Worm (Caenorhabditis elegans): ENCODE results near the gene fan-1.

The fan-1 gene

ce11 chrIV:6500433-6500832 lies 48.1 kb upstream of the fan-1 start:
- TF ChIP-seq alr-1 (tag; optimal IDR thresholded peaks at IDR 0.05; ENCODE audit: borderline replicate concordance) (no peak), isw-1 (GFP tag; IDR thresholded peaks at IDR 0.05) (no peak), lir-3 (tag; optimal IDR thresholded peaks at IDR 0.05; ENCODE audit: poor library complexity) (no peak), blmp-1 (tag; optimal IDR thresholded peaks at IDR 0.05) (no peak), lin-13 (GFP tag; optimal IDR thresholded peaks at IDR 0.05) (no peak), ceh-90 (tag; optimal IDR thresholded peaks at IDR 0.05) (no peak), sup-37 (GFP tag; optimal IDR thresholded peaks at IDR 0.05) (no peak), ets-5 (GFP tag; IDR thresholded peaks at IDR 0.05) (no peak), efl-3 (GFP tag; optimal IDR thresholded peaks at IDR 0.05) (no peak), fkh-10 (GFP tag; optimal IDR thresholded peaks at IDR 0.05) (no peak), rnt-1 (tag; optimal IDR thresholded peaks at IDR 0.05) (no peak), ama-1 (optimal IDR thresholded peaks at IDR 0.05) (no peak), aly-2 (tag; optimal IDR thresholded peaks at IDR 0.05) (no peak)

ce11 chrIV:6500843-6501242 lies 47.6 kb upstream of the fan-1 start:
- TF ChIP-seq lin-35 (GFP tag; optimal IDR thresholded peaks at IDR 0.05) (peak in 1 of 2 experiments; percentile 66), xbp-1 (tag; optimal IDR thresholded peaks at IDR 0.05) (no peak), mdl-1 (tag; optimal IDR thresholded peaks at IDR 0.05) (peak in 1 of 2 experiments; percentile 62), dpl-1 (GFP tag; optimal IDR thresholded peaks at IDR 0.05) (peak in 1 of 3 experiments; percentile 6), sptf-1 (tag; optimal IDR thresholded peaks at IDR 0.05) (no peak), unc-98 (GFP tag; IDR thresholded peaks at IDR 0.05) (no peak), egl-27 (tag; optimal IDR thresholded peaks at IDR 0.05) (peak in 1 of 2 experiments; percentile 11), nhr-90 (tag; optimal IDR thresholded peaks at IDR 0.05; ENCODE audit: poor library complexity) (peak; percentile 56), tbx-2 (tag; optimal IDR thresholded peaks at IDR 0.05) (peak; percentile 72), mep-1 (tag; optimal IDR thresholded peaks at IDR 0.05) (no peak), swsn-7 (tag; optimal IDR thresholded peaks at IDR 0.05) (peak; percentile 20), C16A3.4 (tag; optimal IDR thresholded peaks at IDR 0.05) (no peak), pag-3 (tag; optimal IDR thresholded peaks at IDR 0.05; ENCODE audit: borderline replicate concordance, insufficient read depth) (no peak), efl-3 (GFP tag; optimal IDR thresholded peaks at IDR 0.05) (no peak), nhr-12 (tag; optimal IDR thresholded peaks at IDR 0.05) (no peak), isw-1 (GFP tag; IDR thresholded peaks at IDR 0.05) (no peak), nhr-71 (tag; optimal IDR thresholded peaks at IDR 0.05) (peak; percentile 51), sox-4 (tag; optimal IDR thresholded peaks at IDR 0.05) (no peak), lin-15B (tag; optimal IDR thresholded peaks at IDR 0.05) (no peak), nhr-77 (tag; optimal IDR thresholded peaks at IDR 0.05) (peak; percentile 72), lsy-2 (tag; optimal IDR thresholded peaks at IDR 0.05) (peak in 1 of 2 experiments; percentile 37), lin-14 (GFP tag; optimal IDR thresholded peaks at IDR 0.05) (peak; percentile 72), fkh-10 (GFP tag; optimal IDR thresholded peaks at IDR 0.05) (no peak), ets-5 (GFP tag; IDR thresholded peaks at IDR 0.05) (no peak), efl-1 (optimal IDR thresholded peaks at IDR 0.05) (peak in 1 of 2 experiments; percentile 7), efl-1 (GFP tag; optimal IDR thresholded peaks at IDR 0.05 in 1 of 2) (peak in 1 of 2 experiments; percentile 58), nhr-20 (tag; optimal IDR thresholded peaks at IDR 0.05) (peak; percentile 51), elt-2 (tag; optimal IDR thresholded peaks at IDR 0.05) (peak; percentile 69)

- TF ChIP-seq efl-1 (optimal IDR thresholded peaks at IDR 0.05) (no peak), efl-1 (GFP tag; optimal IDR thresholded peaks at IDR 0.05 in 1 of 2) (peak in 1 of 2 experiments; percentile 86), lin-15B (tag; optimal IDR thresholded peaks at IDR 0.05) (no peak), elt-2 (tag; optimal IDR thresholded peaks at IDR 0.05) (peak; percentile 54), nhr-90 (tag; optimal IDR thresholded peaks at IDR 0.05; ENCODE audit: poor library complexity) (peak; percentile 8), nhr-76 (tag; optimal IDR thresholded peaks at IDR 0.05) (no peak)
These were observed 45.8 kb upstream of the fan-1 start for ce11 chrIV:6502725-6503124.
